Fruit fly (Drosophila melanogaster) whole organism, prepupa: ENCODE data around the gene scramb2.
A peak's percentile ranks its signal among the peaks of the same experiment; 100 is the strongest.

Experiments
- CG10631 ChIP-seq: fragments of 200-800 bp; sonication (Bioruptor generic); optimal IDR thresholded peaks from 2 replicates; lab custom pipeline; 2016; ENCODE audit warnings: missing biosample characterization, missing genetic modification characterization
- CG10669 ChIP-seq: fragments of 200-800 bp; sonication (Bioruptor generic); optimal IDR thresholded peaks from 3 replicates; lab custom pipeline; 2018; ENCODE audit warnings: missing biosample characterization, mild to moderate bottlenecking, missing genetic modification characterization, moderate library complexity
- CG11294 ChIP-seq: fragments of 200-800 bp; sonication (Bioruptor generic); IDR thresholded peaks from 2 replicates; pipeline ENCODE4 v1.3.6; 2022; ENCODE audit warnings: missing biosample characterization, missing genetic modification characterization
- CG11762 ChIP-seq: fragments of 200-800 bp; sonication (Bioruptor generic); optimal IDR thresholded peaks from 3 replicates; lab custom pipeline; 2016; ENCODE audit warnings: missing biosample characterization, missing genetic modification characterization; ENCODE audit not compliant: insufficient read depth
- CG11902 ChIP-seq: fragments of 200-800 bp; sonication (Bioruptor generic); optimal IDR thresholded peaks from 3 replicates; lab custom pipeline; 2016; ENCODE audit warnings: missing biosample characterization, missing genetic modification characterization
- CG1621 ChIP-seq: fragments of 200-800 bp; sonication (Bioruptor generic); optimal IDR thresholded peaks from 3 replicates; lab custom pipeline; 2018; ENCODE audit warnings: missing biosample characterization, mild to moderate bottlenecking, missing genetic modification characterization
- CG3032 ChIP-seq: fragments of 200-800 bp; optimal IDR thresholded peaks from 2 replicates; lab custom pipeline; 2019; ENCODE audit warnings: missing biosample characterization, mild to moderate bottlenecking, missing genetic modification characterization, moderate library complexity
- CG31627 ChIP-seq: fragments of 200-800 bp; sonication (Bioruptor generic); optimal IDR thresholded peaks from 3 replicates; lab custom pipeline; 2016; ENCODE audit warnings: missing biosample characterization, missing genetic modification characterization
- CG34406 ChIP-seq: fragments of 200-800 bp; sonication (Bioruptor generic); optimal IDR thresholded peaks from 3 replicates; lab custom pipeline; 2016; ENCODE audit warnings: missing biosample characterization, missing genetic modification characterization
- CG6163 ChIP-seq: fragments of 200-800 bp; sonication (Bioruptor generic); IDR thresholded peaks from 3 replicates; pipeline ENCODE4 v1.3.6; 2022; ENCODE audit warnings: missing biosample characterization, missing genetic modification characterization
- CG6276 ChIP-seq: fragments of 200-800 bp; sonication (Bioruptor generic); optimal IDR thresholded peaks from 2 replicates; lab custom pipeline; 2017; ENCODE audit warnings: missing biosample characterization, mild to moderate bottlenecking, missing genetic modification characterization
- CG6792 ChIP-seq: fragments of 200-800 bp; sonication (Bioruptor generic); optimal IDR thresholded peaks from 3 replicates; lab custom pipeline; 2016; ENCODE audit warnings: missing biosample characterization, missing genetic modification characterization
- CG6808 ChIP-seq: fragments of 200-800 bp; sonication (Bioruptor generic); optimal IDR thresholded peaks from 3 replicates; lab custom pipeline; 2017; ENCODE audit warnings: missing biosample characterization, missing genetic modification characterization, mild to moderate bottlenecking, moderate library complexity, missing genetic modification reagents
- CG6854 ChIP-seq: fragments of 200-800 bp; sonication (Bioruptor generic); optimal IDR thresholded peaks from 2 replicates; lab custom pipeline; 2017; ENCODE audit warnings: missing biosample characterization, mild to moderate bottlenecking, missing genetic modification characterization
- CG7368 ChIP-seq: fragments of 200-800 bp; sonication (Bioruptor generic); optimal IDR thresholded peaks from 3 replicates; lab custom pipeline; 2016; ENCODE audit warnings: missing biosample characterization, missing genetic modification characterization
- CG8319 ChIP-seq: fragments of 200-800 bp; sonication (Bioruptor generic); optimal IDR thresholded peaks from 3 replicates; lab custom pipeline; 2016; ENCODE audit warnings: missing biosample characterization, missing genetic modification characterization
- Eip75B ChIP-seq: fragments of 200-800 bp; sonication (Bioruptor generic); optimal IDR thresholded peaks from 3 replicates; lab custom pipeline; 2016; ENCODE audit warnings: missing biosample characterization, missing genetic modification characterization
- Eip78C ChIP-seq: fragments of 200-800 bp; sonication (Bioruptor generic); peaks from one replicate; lab custom pipeline; 2016; ENCODE audit warnings: missing biosample characterization, missing genetic modification characterization
- Eip93F ChIP-seq: fragments of 200-800 bp; sonication (Bioruptor generic); optimal IDR thresholded peaks from 2 replicates; lab custom pipeline; 2016; ENCODE audit warnings: missing biosample characterization, mild to moderate bottlenecking, missing genetic modification characterization
- Ets21C ChIP-seq: fragments of 200-800 bp; sonication (Bioruptor generic); optimal IDR thresholded peaks from 3 replicates; lab custom pipeline; 2016; ENCODE audit warnings: missing biosample characterization, missing genetic modification characterization
- Ets96B ChIP-seq: fragments of 200-800 bp; optimal IDR thresholded peaks from 2 replicates; lab custom pipeline; 2019; ENCODE audit warnings: missing biosample characterization, mild to moderate bottlenecking, missing genetic modification characterization, moderate library complexity
- Gug ChIP-seq: fragments of 200-800 bp; sonication (Bioruptor generic); IDR thresholded peaks from 2 replicates; pipeline ENCODE4 v1.3.6; 2022; ENCODE audit warnings: missing biosample characterization, missing genetic modification characterization
- Hr38 ChIP-seq: sonication (Bioruptor generic); optimal IDR thresholded peaks from 2 replicates; lab custom pipeline; 2016; ENCODE audit warnings: missing biosample characterization, missing genetic modification characterization
- Hr39 ChIP-seq: fragments of 200-800 bp; sonication (Bioruptor generic); optimal IDR thresholded peaks from 2 replicates; lab custom pipeline; 2016; ENCODE audit warnings: missing biosample characterization, missing genetic modification characterization
- Hr4 ChIP-seq: fragments of 200-800 bp; sonication (Bioruptor generic); optimal IDR thresholded peaks from 3 replicates; lab custom pipeline; 2016; ENCODE audit warnings: missing biosample characterization, missing genetic modification characterization
- Lpt ChIP-seq: fragments of 200-800 bp; sonication (Bioruptor generic); optimal IDR thresholded peaks from 3 replicates; lab custom pipeline; 2016; ENCODE audit warnings: missing biosample characterization, missing genetic modification characterization
- OdsH ChIP-seq: fragments of 200-800 bp; sonication (Bioruptor generic); optimal IDR thresholded peaks from 3 replicates; lab custom pipeline; 2016; ENCODE audit warnings: missing biosample characterization, missing genetic modification characterization
- Sox14 ChIP-seq: fragments of 200-800 bp; sonication (Bioruptor generic); optimal IDR thresholded peaks from 3 replicates; lab custom pipeline; 2016; ENCODE audit warnings: missing biosample characterization, missing genetic modification characterization
- Sox15 ChIP-seq: fragments of 200-800 bp; sonication (Bioruptor generic); optimal IDR thresholded peaks from 3 replicates; lab custom pipeline; 2016; ENCODE audit warnings: missing biosample characterization, missing genetic modification characterization
- acj6 ChIP-seq: fragments of 200-800 bp; sonication (Bioruptor generic); optimal IDR thresholded peaks from 3 replicates; lab custom pipeline; 2016; ENCODE audit warnings: missing biosample characterization, missing genetic modification characterization
- dac ChIP-seq: fragments of 200-800 bp; sonication (Bioruptor generic); optimal IDR thresholded peaks from 2 replicates; lab custom pipeline; 2017; ENCODE audit warnings: missing biosample characterization, mild to moderate bottlenecking, missing genetic modification characterization
- dsx ChIP-seq: fragments of 200-800 bp; optimal IDR thresholded peaks from 3 replicates; lab custom pipeline; 2019; ENCODE audit warnings: missing biosample characterization, mild to moderate bottlenecking, missing genetic modification characterization, moderate library complexity; ENCODE audit not compliant: poor library complexity, severe bottlenecking
- eg ChIP-seq: fragments of 200-800 bp; sonication (Bioruptor generic); IDR thresholded peaks from 3 replicates; pipeline ENCODE4 v1.3.6; 2022; ENCODE audit warnings: missing biosample characterization, missing genetic modification characterization
- esn ChIP-seq: fragments of 200-800 bp; sonication (Bioruptor generic); optimal IDR thresholded peaks from 2 replicates; lab custom pipeline; 2016; ENCODE audit warnings: missing biosample characterization, mild to moderate bottlenecking, missing genetic modification characterization, moderate library complexity
- fd59A ChIP-seq: fragments of 200-800 bp; sonication (Bioruptor generic); optimal IDR thresholded peaks from 2 replicates; lab custom pipeline; 2017; ENCODE audit warnings: missing biosample characterization, mild to moderate bottlenecking, missing genetic modification characterization, missing genetic modification reagents
- fd85E ChIP-seq: fragments of 200-800 bp; sonication (Bioruptor generic); optimal IDR thresholded peaks from 3 replicates; lab custom pipeline; 2016; ENCODE audit warnings: missing biosample characterization, missing genetic modification characterization
- fkh ChIP-seq: fragments of 200-800 bp; sonication (Bioruptor generic); optimal IDR thresholded peaks from 3 replicates; lab custom pipeline; 2017; ENCODE audit warnings: missing biosample characterization, mild to moderate bottlenecking, missing genetic modification characterization, moderate library complexity
- lz ChIP-seq: fragments of 200-800 bp; sonication (Bioruptor generic); optimal IDR thresholded peaks from 3 replicates; lab custom pipeline; 2016; ENCODE audit warnings: missing biosample characterization, missing genetic modification characterization
- pdm3 ChIP-seq: fragments of 200-800 bp; sonication (Bioruptor generic); optimal IDR thresholded peaks from 3 replicates; lab custom pipeline; 2016; ENCODE audit warnings: missing biosample characterization, missing genetic modification characterization
- salr ChIP-seq, 2 experiments: fragments of 200-800 bp; sonication (Bioruptor generic); optimal IDR thresholded peaks; 3 replicates each; lab custom pipeline; 2016 to 2018; ENCODE audit warnings: missing biosample characterization in 2 of 2, missing genetic modification characterization in 2 of 2, mild to moderate bottlenecking in 1 of 2
- ss ChIP-seq, 2 experiments: fragments of 200-800 bp; sonication (Bioruptor generic); optimal IDR thresholded peaks; 2 replicates in 1 of 2; 3 replicates in 1 of 2; lab custom pipeline; 2017 to 2018; ENCODE audit warnings: mild to moderate bottlenecking in 2 of 2, missing biosample characterization in 2 of 2, missing genetic modification characterization in 2 of 2, moderate library complexity in 1 of 2
- vri ChIP-seq: fragments of 200-800 bp; sonication (Bioruptor generic); optimal IDR thresholded peaks from 3 replicates; lab custom pipeline; 2016; ENCODE audit warnings: missing biosample characterization, mild to moderate bottlenecking, missing genetic modification characterization

Gene scramb2

DNA sequence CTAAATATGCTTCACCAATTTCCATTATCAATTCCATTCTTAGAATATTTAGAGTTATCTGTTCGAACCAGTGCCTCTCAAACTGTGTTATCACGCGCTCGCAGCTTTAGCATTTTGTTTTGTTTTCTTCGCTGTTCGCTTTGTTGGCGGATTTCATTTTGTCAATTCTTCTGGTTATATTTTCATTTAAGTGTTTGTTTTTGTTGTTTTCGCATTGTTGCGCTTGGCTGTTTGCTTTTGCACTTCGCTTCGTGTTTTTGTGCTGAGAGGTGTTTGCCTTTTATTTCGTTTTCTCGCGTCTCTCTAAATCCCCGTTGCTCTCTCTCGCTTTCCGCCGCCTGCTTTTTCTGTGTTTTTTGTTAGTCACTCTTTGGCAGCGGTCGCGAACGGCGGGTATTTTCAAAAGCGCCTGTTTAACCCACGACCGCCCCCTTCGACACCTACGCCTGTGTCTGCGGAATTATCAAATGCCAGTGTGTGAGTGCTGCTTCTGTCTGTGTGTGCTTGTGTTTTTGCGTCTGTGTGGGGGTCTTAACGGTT, 31.0 kb upstream of the scramb2 start (continued):
- TF ChIP-seq CG6854 (GFP tag; lab: Kevin White, UChicago) (peak; percentile 73), OdsH (GFP tag; lab: Kevin White, UChicago) (peak; percentile 38), CG11902 (GFP tag; lab: Kevin White, UChicago) (peak; percentile 8), salr (GFP tag; optimal IDR thresholded peaks at IDR 0.05; lab: Kevin White, UChicago) (peak; percentile 4 to 61), CG6808 (GFP tag; lab: Kevin White, UChicago) (peak; percentile 36), dsx (GFP tag; lab: Kevin White, UChicago) (peak; percentile 68), esn (GFP tag; lab: Kevin White, UChicago) (peak; percentile 61), ss (GFP tag; optimal IDR thresholded peaks at IDR 0.05; lab: Kevin White, UChicago) (peak; percentile 89 to 93), Eip93F (GFP tag; lab: Kevin White, UChicago) (peak; percentile 62), CG31627 (GFP tag; lab: Kevin White, UChicago) (no peak), fd85E (GFP tag; lab: Kevin White, UChicago) (peak; percentile 2), Ets21C (GFP tag; lab: Kevin White, UChicago) (no peak), lz (GFP tag; lab: Kevin White, UChicago) (peak; percentile 53), Lpt (GFP tag; lab: Kevin White, UChicago) (peak; percentile 80), Hr38 (GFP tag; lab: Kevin White, UChicago) (no peak)

DNA sequence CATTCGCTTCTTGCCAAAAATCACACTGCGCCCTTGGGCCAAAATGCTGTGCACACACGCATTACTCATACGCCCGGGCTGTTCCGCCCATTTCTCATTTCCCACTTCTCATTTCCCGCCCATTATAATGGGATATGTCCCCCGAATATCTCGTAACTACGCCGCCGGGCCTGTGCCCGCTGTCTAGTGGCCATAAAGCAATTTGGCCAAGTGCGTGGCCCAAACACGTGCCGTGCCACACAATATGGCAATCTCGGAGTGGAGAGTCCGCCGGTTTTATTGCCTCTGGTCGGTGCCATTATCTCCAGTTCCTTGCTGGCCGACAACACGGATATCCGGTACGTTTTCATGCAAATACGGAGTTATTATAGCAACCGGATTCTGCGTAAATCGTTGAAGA, 30.3 kb upstream of the scramb2 start:
- TF ChIP-seq CG10631 (GFP tag; lab: Kevin White, UChicago) (no peak), eg (GFP tag; lab: Robert Waterston, UW) (0 out of 3 replicates have a peak, but pooled peaks have one; percentile 0)

DNA sequence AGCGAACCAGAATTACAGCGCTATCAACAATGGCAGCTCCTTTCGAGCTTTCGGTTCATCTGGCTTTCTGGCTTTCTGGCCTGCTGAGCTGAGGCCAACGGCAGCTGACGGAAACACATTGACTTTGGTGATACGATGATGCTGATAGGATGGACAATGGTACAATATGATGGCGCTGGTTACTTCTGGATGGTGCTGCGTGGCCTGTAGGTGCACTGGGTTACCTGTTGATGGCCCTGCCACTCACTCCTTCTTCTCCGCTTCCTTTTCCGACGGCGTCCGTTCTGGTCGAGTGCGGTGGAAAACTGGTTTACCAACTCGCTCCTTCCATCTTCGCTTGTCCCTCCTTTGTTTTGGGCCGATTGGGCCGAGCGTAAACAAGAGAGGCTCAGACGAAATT, 28.2 kb upstream of the scramb2 start:
- TF ChIP-seq CG6163 (GFP tag; lab: Robert Waterston, UW), result 0 out of 3 replicates have a peak, but pooled peaks have one; percentile 18
- TF ChIP-seq ss (GFP tag; optimal IDR thresholded peaks at IDR 0.05; lab: Kevin White, UChicago), result peak in 1 of 2 experiments; percentile 16
- TF ChIP-seq dac (GFP tag; lab: Kevin White, UChicago), result no peak
- peak; percentile 70 for TF ChIP-seq CG6854 (GFP tag; lab: Kevin White, UChicago)
- TF ChIP-seq, all 60 proteins: peak for 3

DNA sequence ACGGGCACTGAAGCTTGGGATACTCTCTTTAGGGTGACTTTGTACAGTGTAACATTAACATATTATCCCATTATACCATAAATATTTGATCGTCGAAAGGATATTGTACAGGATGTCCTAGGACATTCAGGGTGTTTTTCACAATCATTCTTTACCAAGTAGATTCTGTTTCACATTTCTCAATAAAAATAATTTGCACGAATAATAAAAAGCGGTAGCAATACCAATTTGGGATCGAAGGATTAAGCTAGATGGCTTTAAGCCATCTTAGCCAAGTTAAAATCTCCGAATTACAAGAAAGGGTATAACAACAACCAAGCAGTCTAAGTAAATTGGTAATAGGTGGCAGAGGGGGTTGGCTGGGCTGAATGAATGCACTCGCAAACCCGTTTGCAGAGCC, 27.8 kb upstream of the scramb2 start:
- TF ChIP-seq CG3032 (tag; lab: Kevin White, UChicago) (peak; percentile 59), CG6276 (no peak), eg (GFP tag; lab: Robert Waterston, UW) (no peak), acj6 (GFP tag; lab: Kevin White, UChicago) (peak; percentile 45), CG10669 (GFP tag; lab: Kevin White, UChicago) (peak; percentile 29), CG6808 (GFP tag; lab: Kevin White, UChicago) (peak; percentile 48), fd59A (GFP tag; lab: Kevin White, UChicago) (no peak), CG11294 (GFP tag; lab: Robert Waterston, UW) (no peak), pdm3 (GFP tag; lab: Kevin White, UChicago) (peak; percentile 44), Gug (GFP tag; lab: Robert Waterston, UW) (no peak), CG1621 (tag; lab: Kevin White, UChicago) (no peak), dac (GFP tag; lab: Kevin White, UChicago) (no peak), CG31627 (GFP tag; lab: Kevin White, UChicago) (peak; percentile 76), dsx (GFP tag; lab: Kevin White, UChicago) (no peak), CG34406 (peak; percentile 48), fkh (GFP tag; lab: Kevin White, UChicago) (no peak), Hr4 (peak; percentile 6), Eip78C (GFP tag; lab: Kevin White, UChicago) (peak; percentile 91), fd85E (GFP tag; lab: Kevin White, UChicago) (no peak), CG8319 (GFP tag; lab: Kevin White, UChicago) (no peak), vri (GFP tag; lab: Kevin White, UChicago) (peak; percentile 16), Hr39 (GFP tag; lab: Kevin White, UChicago) (peak; percentile 70), ss (GFP tag; optimal IDR thresholded peaks at IDR 0.05; lab: Kevin White, UChicago) (no peak), CG6792 (peak; percentile 55), CG11762 (GFP tag; lab: Kevin White, UChicago) (peak; percentile 7), Sox14 (peak; percentile 66), CG10631 (GFP tag; lab: Kevin White, UChicago) (peak; percentile 56), CG6163 (GFP tag; lab: Robert Waterston, UW) (peak; percentile 8; the same call in 1 of the 3 replicates), Ets96B (peak; percentile 51), Eip75B (GFP tag; lab: Kevin White, UChicago) (peak; percentile 29), OdsH (GFP tag; lab: Kevin White, UChicago) (peak; percentile 53), Sox15 (peak; percentile 44), CG7368 (GFP tag; lab: Kevin White, UChicago) (peak; percentile 26)
